Fruit fly (Drosophila melanogaster) whole organism, adult: ENCODE measurements around the gene CG7011.

Source experiments
- CG11617 ChIP-seq: fragments of 200-800 bp; sonication (Bioruptor generic); optimal IDR thresholded peaks from 2 replicates; lab custom pipeline; 2017; ENCODE audit warnings: mild to moderate bottlenecking, missing biosample characterization, missing genetic modification reagents, missing genetic modification characterization
- CG12768 ChIP-seq: fragments of 200-800 bp; sonication (Bioruptor generic); optimal IDR thresholded peaks from 2 replicates; lab custom pipeline; 2017; ENCODE audit warnings: missing biosample characterization, missing genetic modification characterization, mild to moderate bottlenecking, moderate library complexity, missing genetic modification reagents
- CG14711 ChIP-seq: fragments of 200-800 bp; sonication (Bioruptor generic); optimal IDR thresholded peaks from 2 replicates; lab custom pipeline; 2018; ENCODE audit warnings: missing biosample characterization, mild to moderate bottlenecking, missing genetic modification characterization, moderate library complexity
- CG1620 ChIP-seq: fragments of 200-800 bp; sonication (Bioruptor generic); optimal IDR thresholded peaks from 2 replicates; lab custom pipeline; 2016; ENCODE audit warnings: missing biosample characterization, missing genetic modification characterization
- CG33017 ChIP-seq: fragments of 200-800 bp; sonication (Bioruptor generic); optimal IDR thresholded peaks from 2 replicates; lab custom pipeline; 2018; ENCODE audit warnings: missing biosample characterization, mild to moderate bottlenecking, missing genetic modification characterization, moderate library complexity
- CG5204 ChIP-seq: fragments of 200-800 bp; sonication (Bioruptor generic); optimal IDR thresholded peaks from 2 replicates; lab custom pipeline; 2016; ENCODE audit warnings: missing biosample characterization, missing genetic modification characterization
- CG7045 ChIP-seq: fragments of 200-800 bp; sonication (Bioruptor generic); optimal IDR thresholded peaks from 2 replicates; lab custom pipeline; 2017; ENCODE audit warnings: missing biosample characterization, mild to moderate bottlenecking, missing genetic modification characterization
- CG7101 ChIP-seq: fragments of 200-800 bp; sonication (Bioruptor generic); optimal IDR thresholded peaks from 2 replicates; lab custom pipeline; 2018; ENCODE audit warnings: missing biosample characterization, mild to moderate bottlenecking, missing genetic modification characterization, moderate library complexity
- Clk ChIP-seq: fragments of 200-800 bp; sonication (Bioruptor generic); optimal IDR thresholded peaks from 2 replicates; lab custom pipeline; 2017; ENCODE audit warnings: missing biosample characterization, missing genetic modification characterization
- Crg-1 ChIP-seq: fragments of 200-800 bp; sonication (Bioruptor generic); optimal IDR thresholded peaks from 2 replicates; lab custom pipeline; 2016; ENCODE audit warnings: missing biosample characterization, missing genetic modification characterization
- Hr96 ChIP-seq: fragments of 200-800 bp; sonication (Bioruptor generic); optimal IDR thresholded peaks from 2 replicates; lab custom pipeline; 2016; ENCODE audit warnings: missing biosample characterization, missing genetic modification characterization
- Mnt ChIP-seq: fragments of 200-800 bp; sonication (Bioruptor generic); optimal IDR thresholded peaks from 2 replicates; lab custom pipeline; 2016; ENCODE audit warnings: missing biosample characterization, mild to moderate bottlenecking, missing genetic modification characterization
- bab1 ChIP-seq: fragments of 200-800 bp; sonication (Bioruptor generic); optimal IDR thresholded peaks from 3 replicates; lab custom pipeline; 2019; ENCODE audit warnings: missing biosample characterization, mild to moderate bottlenecking, missing genetic modification characterization, moderate library complexity
- cic ChIP-seq: fragments of 200-800 bp; sonication (Bioruptor generic); optimal IDR thresholded peaks from 2 replicates; lab custom pipeline; 2017; ENCODE audit warnings: missing biosample characterization, mild to moderate bottlenecking, missing genetic modification characterization, moderate library complexity
- cnc ChIP-seq, 2 experiments: fragments of >200 bp; optimal IDR thresholded peaks; 2 replicates each; lab custom pipeline; 2017
- kay ChIP-seq: fragments of 200-800 bp; sonication (Bioruptor generic); peaks from one replicate; lab custom pipeline; 2016; ENCODE audit warnings: missing biosample characterization, missing genetic modification characterization, borderline replicate concordance
- ovo ChIP-seq: fragments of 200-800 bp; sonication (Bioruptor generic); optimal IDR thresholded peaks from 2 replicates; lab custom pipeline; 2016; ENCODE audit warnings: missing biosample characterization, missing genetic modification characterization
- pad ChIP-seq: fragments of 200-800 bp; sonication (Bioruptor generic); optimal IDR thresholded peaks from 3 replicates; lab custom pipeline; 2017; ENCODE audit warnings: missing biosample characterization, missing genetic modification characterization, mild to moderate bottlenecking, moderate library complexity, missing genetic modification reagents
- tj ChIP-seq: fragments of 200-800 bp; sonication (Bioruptor generic); optimal IDR thresholded peaks from 3 replicates; lab custom pipeline; 2017; ENCODE audit warnings: missing biosample characterization, mild to moderate bottlenecking, missing genetic modification characterization, moderate library complexity
- toe ChIP-seq: fragments of 200-800 bp; sonication (Bioruptor generic); optimal IDR thresholded peaks from 2 replicates; lab custom pipeline; 2016; ENCODE audit warnings: missing biosample characterization, missing genetic modification characterization

The CG7011 gene

DNA sequence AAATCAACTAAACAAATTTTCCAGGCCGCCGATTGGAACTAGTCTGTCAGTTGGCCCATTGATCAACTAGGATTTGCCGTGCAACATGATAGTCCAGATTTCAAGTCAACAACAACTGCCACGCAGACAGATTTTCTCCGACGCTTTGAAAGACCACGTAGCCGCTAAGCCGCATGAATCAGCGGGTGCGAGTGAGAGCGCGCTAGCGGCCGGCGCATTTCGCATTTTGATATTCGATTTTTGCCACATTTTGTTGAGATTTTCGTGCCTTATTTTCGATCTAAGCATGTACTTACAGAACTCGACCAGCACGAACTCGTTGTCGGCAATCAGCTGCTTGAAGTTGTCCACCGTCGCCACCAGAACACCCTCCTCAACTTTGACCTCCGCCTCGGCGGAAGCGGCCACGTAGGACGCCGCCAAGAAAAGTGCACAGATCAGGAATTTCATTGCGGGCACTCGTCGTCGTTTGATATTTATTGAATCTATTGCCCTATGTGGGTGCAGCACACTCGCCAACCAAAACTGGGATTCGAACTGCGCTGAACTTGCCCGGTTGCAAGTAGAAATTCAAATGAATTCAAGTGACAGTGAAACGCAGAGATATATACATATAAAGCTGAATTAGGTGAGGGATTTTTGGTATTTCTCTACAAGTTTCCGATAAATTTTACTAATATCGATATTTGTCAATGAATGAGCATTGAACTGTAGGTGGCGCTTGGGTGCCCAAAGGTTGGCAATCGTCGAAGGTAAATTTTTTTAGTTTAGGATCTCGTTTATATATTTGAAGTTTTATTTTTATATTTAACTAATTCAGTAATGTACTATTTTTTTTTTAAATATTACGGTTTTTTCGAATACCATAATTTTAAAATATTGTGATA is 21.2 kb downstream of the CG7011 start, which contains the start of gene Pdi:
Gene Pdi (minus strand): TSS at position 837 of the 887 bp plus-strand sequence.
- TF ChIP-seq CG7045 (GFP tag; lab: Kevin White, UChicago): no peak
- no peak for TF ChIP-seq CG14711 (tag; lab: Kevin White, UChicago)
- no peak for TF ChIP-seq CG11617 (GFP tag; lab: Kevin White, UChicago)
- TF ChIP-seq cnc (optimal IDR thresholded peaks at IDR 0.05; lab: Kevin White, UChicago): no peak
- no peak for TF ChIP-seq ovo (GFP tag; lab: Kevin White, UChicago)
- no peak for TF ChIP-seq pad (GFP tag; lab: Kevin White, UChicago)
- TF ChIP-seq kay (GFP tag; lab: Kevin White, UChicago): peak; percentile 28
- no peak for TF ChIP-seq Clk (GFP tag; lab: Kevin White, UChicago)
- TF ChIP-seq CG7101 (tag; lab: Kevin White, UChicago): peak; percentile 53
- TF ChIP-seq cic (GFP tag; lab: Kevin White, UChicago): peak; percentile 3
- peak; percentile 41 for TF ChIP-seq toe (GFP tag; lab: Kevin White, UChicago)
- TF ChIP-seq CG1620: peak; percentile 57
- TF ChIP-seq Crg-1 (GFP tag; lab: Kevin White, UChicago): peak; percentile 6
- peak; percentile 77 for TF ChIP-seq tj (GFP tag; lab: Kevin White, UChicago)
- no peak for TF ChIP-seq CG5204 (GFP tag; lab: Kevin White, UChicago)
- TF ChIP-seq CG33017 (tag; lab: Kevin White, UChicago): peak; percentile 51
- peak; percentile 33 for TF ChIP-seq Mnt
- TF ChIP-seq CG12768 (GFP tag; lab: Kevin White, UChicago): peak; percentile 34
- TF ChIP-seq Hr96 (GFP tag; lab: Kevin White, UChicago): peak; percentile 36
- peak; percentile 81 for TF ChIP-seq bab1 (GFP tag; lab: Kevin White, UChicago)

DNA sequence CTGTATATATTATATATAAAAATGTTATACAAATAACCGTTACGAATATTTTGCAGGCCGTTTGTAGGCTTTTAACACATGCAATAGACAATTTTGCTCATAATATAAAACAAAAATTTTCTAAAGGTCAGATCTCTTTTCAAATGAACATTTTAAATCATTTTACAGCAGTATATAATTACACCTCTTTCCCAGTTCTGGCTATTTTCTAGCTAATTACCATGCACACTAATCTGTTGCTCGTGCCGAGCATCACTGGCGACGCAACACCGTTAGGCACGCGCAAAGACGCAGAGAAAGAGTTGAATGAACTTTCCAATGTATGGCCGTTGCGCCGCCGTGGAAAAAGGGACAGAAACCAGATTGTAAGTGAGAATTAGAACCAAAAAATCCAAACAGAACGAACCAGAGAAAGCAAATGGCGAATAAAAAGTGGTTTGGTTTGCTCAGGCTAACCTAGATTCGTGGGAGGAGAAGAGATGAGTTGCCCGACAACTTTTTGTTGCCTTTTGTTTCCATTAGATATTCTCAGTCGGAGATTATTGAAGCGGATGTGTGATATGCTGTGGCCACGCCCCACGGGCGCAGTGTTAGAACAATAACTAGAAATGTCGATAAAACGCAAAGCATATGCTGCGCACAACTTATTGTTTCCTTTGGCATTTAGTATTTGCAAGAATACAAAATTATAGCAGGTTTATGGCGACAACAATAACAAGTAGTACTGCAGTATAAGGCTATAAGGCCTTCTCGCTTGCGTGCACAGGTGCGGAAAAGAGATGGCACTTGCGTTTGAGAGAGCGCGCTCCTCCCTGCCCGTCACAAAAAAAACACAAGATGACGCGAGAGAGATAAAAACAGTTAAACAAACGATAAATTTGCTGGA is 22.1 kb downstream of the CG7011 start:
- TF ChIP-seq ovo (GFP tag; lab: Kevin White, UChicago) (peak; percentile 42), CG7045 (GFP tag; lab: Kevin White, UChicago) (peak; percentile 16), toe (GFP tag; lab: Kevin White, UChicago) (no peak), CG33017 (tag; lab: Kevin White, UChicago) (peak; percentile 2), CG11617 (GFP tag; lab: Kevin White, UChicago) (no peak), cic (GFP tag; lab: Kevin White, UChicago) (peak; percentile 11), Mnt (no peak), pad (GFP tag; lab: Kevin White, UChicago) (peak; percentile 81), CG12768 (GFP tag; lab: Kevin White, UChicago) (no peak), bab1 (GFP tag; lab: Kevin White, UChicago) (no peak), Crg-1 (GFP tag; lab: Kevin White, UChicago) (peak; percentile 15)

DNA sequence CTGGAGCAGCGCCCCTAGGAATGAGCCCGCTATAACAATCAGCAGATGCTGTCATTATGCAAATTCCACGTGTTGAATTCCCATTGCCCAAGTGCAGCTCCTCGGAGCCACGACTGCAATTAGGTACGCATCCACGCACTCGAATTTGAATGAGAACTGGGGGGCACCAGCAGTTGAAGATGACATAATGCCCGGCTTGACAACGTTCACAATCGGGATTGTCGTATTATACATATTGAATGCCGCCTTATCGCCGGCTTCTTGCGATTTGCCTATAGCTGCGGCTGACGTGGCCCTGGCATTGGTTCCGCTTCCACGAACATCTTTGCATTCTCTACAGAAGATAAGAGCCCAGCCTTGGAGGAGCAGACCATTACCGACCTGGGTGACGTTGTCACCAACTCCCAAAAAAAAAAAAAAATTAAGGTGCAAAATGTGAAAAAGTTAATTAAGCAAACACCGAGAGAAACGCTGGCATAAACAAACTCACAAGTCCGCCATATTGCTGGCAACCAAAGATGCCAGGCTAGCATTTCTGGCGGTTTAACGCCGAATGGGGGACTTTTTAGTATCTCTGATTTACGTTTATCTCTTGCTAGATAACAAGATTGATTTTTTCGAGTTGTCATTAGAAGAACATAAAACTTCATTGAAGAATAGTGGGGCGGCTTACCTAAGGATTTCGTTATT is 23.0 kb downstream of the CG7011 start:
- no peak for TF ChIP-seq CG7045 (GFP tag; lab: Kevin White, UChicago)
- TF ChIP-seq tj (GFP tag; lab: Kevin White, UChicago): peak; percentile 82
- no peak for TF ChIP-seq CG12768 (GFP tag; lab: Kevin White, UChicago)
- TF ChIP-seq cic (GFP tag; lab: Kevin White, UChicago): no peak

DNA sequence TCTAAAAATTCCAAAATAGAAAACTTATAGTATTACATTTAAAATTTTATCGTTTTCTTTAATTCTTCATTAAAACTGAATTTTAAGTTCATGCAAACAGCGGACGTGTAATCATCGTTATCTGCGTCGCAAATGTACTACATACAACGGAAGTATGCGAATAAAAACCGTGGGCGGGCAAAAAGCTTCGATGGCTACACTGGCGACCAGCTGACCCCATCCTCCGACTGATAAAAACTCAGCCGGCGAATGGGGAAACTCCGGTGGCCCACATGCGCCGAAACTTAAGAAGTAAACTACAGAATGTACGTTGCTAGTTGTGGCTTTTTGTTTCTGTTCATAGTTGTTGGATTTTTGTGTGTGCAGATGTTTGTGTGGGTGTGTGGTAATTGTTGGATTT is 25.6 kb downstream of the CG7011 start:
- TF ChIP-seq CG12768 (GFP tag; lab: Kevin White, UChicago): no peak
- peak; percentile 86 for TF ChIP-seq kay (GFP tag; lab: Kevin White, UChicago)

DNA sequence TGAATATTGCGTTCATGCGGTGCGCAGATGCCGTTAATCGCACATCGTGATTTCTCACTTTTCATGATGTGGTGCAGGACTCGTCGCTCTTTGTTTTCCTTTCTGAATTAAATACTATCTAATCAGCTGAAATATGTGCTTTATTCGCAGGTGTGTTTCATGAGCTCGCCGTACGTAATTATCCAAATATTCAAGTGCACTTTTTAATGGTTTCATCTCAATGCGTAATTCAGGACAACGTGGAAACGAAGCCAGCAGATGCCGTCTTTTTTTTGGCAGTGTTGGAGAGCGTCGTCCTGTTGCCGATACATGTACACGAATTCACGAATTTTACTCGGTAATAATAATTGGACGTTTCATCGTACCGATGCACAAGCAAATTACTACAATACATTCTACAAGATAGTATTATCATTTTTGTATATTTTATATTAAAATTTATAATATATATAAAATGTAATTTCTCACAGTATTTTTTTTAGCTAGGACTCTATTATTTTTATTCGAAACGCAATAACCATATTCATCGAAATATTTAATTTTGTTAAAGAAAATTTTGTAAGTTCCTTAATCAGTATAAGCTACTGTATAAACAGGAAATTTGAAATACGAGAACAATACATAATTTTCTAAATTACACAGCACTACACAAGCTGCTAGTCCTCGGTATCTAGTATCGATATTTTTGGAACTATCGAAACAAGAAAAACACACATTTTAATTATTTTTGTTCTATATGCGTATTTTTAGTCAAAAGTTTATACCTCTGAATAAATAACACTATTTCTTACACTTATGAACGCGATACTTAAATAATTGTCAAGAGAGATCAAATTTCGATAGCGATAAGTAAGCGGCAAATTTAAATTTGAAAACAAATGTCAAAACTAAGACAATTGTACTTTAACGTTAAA is 26.5 kb downstream of the CG7011 start, which contains the start of gene CG12316:
Gene CG12316 (minus strand): TSS at position 276 of the 914 bp plus-strand sequence.
- TF ChIP-seq CG12768 (GFP tag; lab: Kevin White, UChicago) (peak; percentile 90), CG5204 (GFP tag; lab: Kevin White, UChicago) (peak; percentile 92), cic (GFP tag; lab: Kevin White, UChicago) (peak; percentile 40), toe (GFP tag; lab: Kevin White, UChicago) (peak; percentile 88), CG7101 (tag; lab: Kevin White, UChicago) (peak; percentile 89), ovo (GFP tag; lab: Kevin White, UChicago) (peak; percentile 66), cnc (optimal IDR thresholded peaks at IDR 0.05; lab: Kevin White, UChicago) (no peak), CG11617 (GFP tag; lab: Kevin White, UChicago) (peak; percentile 95), bab1 (GFP tag; lab: Kevin White, UChicago) (peak; percentile 83), kay (GFP tag; lab: Kevin White, UChicago) (no peak), Crg-1 (GFP tag; lab: Kevin White, UChicago) (peak; percentile 73), Clk (GFP tag; lab: Kevin White, UChicago) (peak; percentile 80), CG7045 (GFP tag; lab: Kevin White, UChicago) (peak; percentile 88), CG33017 (tag; lab: Kevin White, UChicago) (peak; percentile 90), pad (GFP tag; lab: Kevin White, UChicago) (peak; percentile 62), Hr96 (GFP tag; lab: Kevin White, UChicago) (peak; percentile 95), CG1620 (peak; percentile 64), Mnt (peak; percentile 86), CG14711 (tag; lab: Kevin White, UChicago) (peak; percentile 67), tj (GFP tag; lab: Kevin White, UChicago) (peak; percentile 60)
